Worm (Caenorhabditis elegans) whole organism, L4 larva: ENCODE results near the gene C06E1.9.

Experiments used
- F10B5.3 ChIP-seq: sonication (generic microtip); optimal IDR thresholded peaks from 2 replicates; lab custom pipeline; 2016; ENCODE audit warnings: mild to moderate bottlenecking, missing genetic modification characterization, missing compliant biosample characterization
- F26F4.8 ChIP-seq: fragments of 200-800 bp; sonication (Bioruptor generic); conservative IDR thresholded peaks from 2 replicates; pipeline ENCODE4 v1.3.6; 2022; ENCODE audit warnings: missing genetic modification characterization, missing compliant biosample characterization
- F37D6.2 ChIP-seq: sonication (generic microtip); optimal IDR thresholded peaks from 2 replicates; lab custom pipeline; 2016; ENCODE audit warnings: mild to moderate bottlenecking, missing genetic modification characterization, missing compliant biosample characterization
- F49E8.2 ChIP-seq: sonication (generic microtip); optimal IDR thresholded peaks from 2 replicates; lab custom pipeline; 2016; ENCODE audit warnings: missing compliant biosample characterization, mild to moderate bottlenecking, missing genetic modification characterization, borderline replicate concordance
- T20F7.1 ChIP-seq: fragments of 200-800 bp; sonication (Bioruptor generic); optimal IDR thresholded peaks from 2 replicates; lab custom pipeline; 2018; ENCODE audit warnings: mild to moderate bottlenecking, missing genetic modification characterization, missing compliant biosample characterization
- T26A8.4 ChIP-seq: fragments of 200-800 bp; sonication (Bioruptor generic); IDR thresholded peaks from 2 replicates; pipeline ENCODE4 v1.3.6; 2022; ENCODE audit warnings: missing genetic modification characterization, missing compliant biosample characterization
- Y75B8A.6 ChIP-seq: fragments of 200-800 bp; sonication (Bioruptor generic); IDR thresholded peaks from 2 replicates; pipeline ENCODE4 v1.3.6; 2022; ENCODE audit warnings: missing genetic modification reagents, missing genetic modification characterization, missing compliant biosample characterization
- arid-1 ChIP-seq: fragments of 200-800 bp; sonication (Bioruptor generic); conservative IDR thresholded peaks from 2 replicates; pipeline ENCODE4 v1.3.6; 2022; ENCODE audit warnings: missing genetic modification reagents, missing genetic modification characterization, missing compliant biosample characterization
- ceh-44 ChIP-seq: fragments of 200-800 bp; sonication (Bioruptor generic); IDR thresholded peaks from 2 replicates; pipeline ENCODE4 v1.3.6; 2022; ENCODE audit warnings: missing genetic modification reagents, missing genetic modification characterization, missing compliant biosample characterization
- ceh-82 ChIP-seq: sonication (generic microtip); optimal IDR thresholded peaks from 2 replicates; lab custom pipeline; 2017; ENCODE audit warnings: missing biosample characterization, missing genetic modification characterization
- daf-12 ChIP-seq: fragments of 150-350 bp; optimal IDR thresholded peaks from 2 replicates; lab custom pipeline; 2014; ENCODE audit warnings: missing biosample characterization, missing genetic modification reagents, missing genetic modification characterization
- daf-16 ChIP-seq, 3 experiments: sonication (generic microtip); optimal IDR thresholded peaks; 2 replicates each; lab custom pipeline; 2016 to 2017; ENCODE audit warnings: missing genetic modification characterization in 3 of 3, missing genetic modification reagents in 3 of 3, mild to moderate bottlenecking in 2 of 3, missing compliant biosample characterization in 2 of 3, missing biosample characterization in 1 of 3, moderate library complexity in 1 of 3
- dmd-6 ChIP-seq: fragments of 200-800 bp; sonication (Bioruptor generic); IDR thresholded peaks from 2 replicates; pipeline ENCODE4 v1.3.6; 2022; ENCODE audit warnings: missing genetic modification reagents, missing genetic modification characterization, missing compliant biosample characterization
- dmd-9 ChIP-seq: fragments of 200-800 bp; sonication (Bioruptor generic); IDR thresholded peaks from 2 replicates; pipeline ENCODE4 v1.3.6; 2022; ENCODE audit warnings: missing genetic modification reagents, missing genetic modification characterization, missing compliant biosample characterization
- dve-1 ChIP-seq: sonication (generic microtip); optimal IDR thresholded peaks from 2 replicates; lab custom pipeline; 2017; ENCODE audit warnings: antibody characterized with exemption, mild to moderate bottlenecking, missing genetic modification characterization, missing compliant biosample characterization; ENCODE audit not compliant: insufficient read depth
- hlh-11 ChIP-seq: fragments of 200-800 bp; sonication (Bioruptor generic); optimal IDR thresholded peaks from 2 replicates; lab custom pipeline; 2018; ENCODE audit warnings: mild to moderate bottlenecking, missing genetic modification characterization, missing compliant biosample characterization
- hlh-30 ChIP-seq: sonication (generic microtip); optimal IDR thresholded peaks from 2 replicates; lab custom pipeline; 2017; ENCODE audit warnings: antibody characterized with exemption, mild to moderate bottlenecking, missing genetic modification characterization, missing compliant biosample characterization; ENCODE audit not compliant: insufficient read depth
- hmg-1.1 ChIP-seq: fragments of 200-800 bp; sonication (Bioruptor generic); IDR thresholded peaks from 2 replicates; pipeline ENCODE4 v1.3.6; 2022; ENCODE audit warnings: missing genetic modification reagents, missing genetic modification characterization, missing compliant biosample characterization
- lin-1 ChIP-seq: fragments of 200-800 bp; sonication (Bioruptor generic); IDR thresholded peaks from 2 replicates; pipeline ENCODE4 v1.3.6; 2022; ENCODE audit warnings: missing genetic modification reagents, missing genetic modification characterization, missing compliant biosample characterization
- lin-13 ChIP-seq: fragments of 150-350 bp; optimal IDR thresholded peaks from 2 replicates; lab custom pipeline; 2014; ENCODE audit warnings: missing biosample characterization, missing genetic modification reagents, missing genetic modification characterization
- lin-38 ChIP-seq: fragments of 200-800 bp; sonication (Bioruptor generic); IDR thresholded peaks from 2 replicates; pipeline ENCODE4 v1.3.6; 2022; ENCODE audit warnings: missing genetic modification reagents, missing genetic modification characterization, missing compliant biosample characterization
- lsy-2 ChIP-seq, 2 experiments: fragments of 150-350 bp in 1 of 2; sonication (generic microtip) in 1 of 2; optimal IDR thresholded peaks; 2 replicates each; lab custom pipeline; 2014 to 2017; ENCODE audit warnings: missing biosample characterization in 2 of 2, missing genetic modification characterization in 2 of 2
- madf-5 ChIP-seq, 2 experiments: fragments of 200-800 bp; sonication (Bioruptor generic); IDR thresholded peaks; 2 replicates each; pipeline ENCODE4 v1.3.6; 2022; ENCODE audit warnings: missing compliant biosample characterization in 2 of 2, missing genetic modification characterization in 2 of 2
- madf-9 ChIP-seq: fragments of 200-800 bp; sonication (Bioruptor generic); conservative IDR thresholded peaks from 2 replicates; pipeline ENCODE4 v1.3.6; 2022; ENCODE audit warnings: missing genetic modification reagents, missing genetic modification characterization, missing compliant biosample characterization
- mdl-1 ChIP-seq, 2 experiments: fragments of 150-350 bp in 1 of 2; sonication (generic microtip) in 1 of 2; optimal IDR thresholded peaks; 2 replicates each; lab custom pipeline; 2014 to 2017; ENCODE audit warnings: missing biosample characterization in 2 of 2, missing genetic modification characterization in 2 of 2
- mdt-29 ChIP-seq: fragments of 200-800 bp; sonication (Bioruptor generic); IDR thresholded peaks from 2 replicates; pipeline ENCODE4 v1.3.6; 2022; ENCODE audit warnings: missing genetic modification reagents, missing genetic modification characterization, missing compliant biosample characterization
- mep-1 ChIP-seq: fragments of 150-350 bp; sonication (generic microtip); optimal IDR thresholded peaks from 3 replicates; lab custom pipeline; 2014; ENCODE audit warnings: missing biosample characterization, missing genetic modification characterization
- mes-2 ChIP-seq: sonication (generic microtip); optimal IDR thresholded peaks from 2 replicates; lab custom pipeline; 2016; ENCODE audit warnings: missing genotype, mild to moderate bottlenecking, missing genetic modification characterization, missing compliant biosample characterization; ENCODE audit not compliant: poor library complexity, severe bottlenecking
- nhr-10 ChIP-seq: fragments of 150-350 bp; optimal IDR thresholded peaks from 2 replicates; lab custom pipeline; 2014; ENCODE audit warnings: missing biosample characterization, missing genetic modification characterization
- nhr-11 ChIP-seq: fragments of 150-350 bp; optimal IDR thresholded peaks from 2 replicates; lab custom pipeline; 2014; ENCODE audit warnings: missing biosample characterization, missing genetic modification characterization
- nhr-77 ChIP-seq: fragments of 150-350 bp; optimal IDR thresholded peaks from 2 replicates; lab custom pipeline; 2014; ENCODE audit warnings: missing biosample characterization, missing genetic modification characterization
- saeg-2 ChIP-seq: fragments of 200-800 bp; sonication (Bioruptor generic); IDR thresholded peaks from 2 replicates; pipeline ENCODE4 v1.3.6; 2022; ENCODE audit warnings: missing genetic modification reagents, missing genetic modification characterization, missing compliant biosample characterization
- sdz-12 ChIP-seq: fragments of 200-800 bp; sonication (Bioruptor generic); optimal IDR thresholded peaks from 2 replicates; lab custom pipeline; 2018; ENCODE audit warnings: mild to moderate bottlenecking, missing genetic modification characterization, missing compliant biosample characterization
- set-16 ChIP-seq: fragments of 200-800 bp; sonication (Bioruptor generic); IDR thresholded peaks from 2 replicates; pipeline ENCODE4 v1.3.6; 2022; ENCODE audit warnings: missing genetic modification reagents, missing genetic modification characterization, missing compliant biosample characterization
- spr-1 ChIP-seq: sonication (generic microtip); optimal IDR thresholded peaks from 2 replicates; lab custom pipeline; 2016; ENCODE audit warnings: mild to moderate bottlenecking, missing genetic modification characterization, missing compliant biosample characterization
- spr-3 ChIP-seq: fragments of 200-800 bp; sonication (Bioruptor generic); optimal IDR thresholded peaks from 2 replicates; lab custom pipeline; 2018; ENCODE audit warnings: mild to moderate bottlenecking, missing genetic modification characterization, missing compliant biosample characterization
- tag-97 ChIP-seq: fragments of 200-800 bp; sonication (Bioruptor generic); IDR thresholded peaks from 2 replicates; pipeline ENCODE4 v1.3.6; 2022; ENCODE audit warnings: missing genetic modification characterization, missing compliant biosample characterization
- tra-1 ChIP-seq: fragments of 200-800 bp; sonication (Bioruptor generic); IDR thresholded peaks from 2 replicates; pipeline ENCODE4 v1.3.6; 2022; ENCODE audit warnings: missing genetic modification reagents, missing genetic modification characterization, missing compliant biosample characterization
- unc-130 ChIP-seq: sonication (generic microtip); optimal IDR thresholded peaks from 2 replicates; lab custom pipeline; 2016; ENCODE audit warnings: missing genetic modification reagents, missing genetic modification characterization, missing compliant biosample characterization
- unc-39 ChIP-seq: sonication (generic microtip); optimal IDR thresholded peaks from 2 replicates; lab custom pipeline; 2017; ENCODE audit warnings: missing biosample characterization, missing genetic modification characterization
- unc-62 ChIP-seq, 3 experiments: fragments of 150-350 bp in 1 of 3; sonication (generic microtip); optimal IDR thresholded peaks in 2 of 3; peaks in 1 of 3; 1 replicate in 1 of 3; 2 replicates in 2 of 3; lab custom pipeline; 2014 to 2017; ENCODE audit warnings: missing biosample characterization in 3 of 3, missing genetic modification characterization in 3 of 3, missing genetic modification reagents in 3 of 3, missing genotype in 1 of 3
- vab-7 ChIP-seq: fragments of 200-800 bp; sonication (Bioruptor generic); IDR thresholded peaks from 2 replicates; pipeline ENCODE4 v1.3.6; 2022; ENCODE audit warnings: missing genetic modification reagents, missing genetic modification characterization, missing compliant biosample characterization
- zfp-2 ChIP-seq: sonication (generic microtip); optimal IDR thresholded peaks from 2 replicates; lab custom pipeline; 2016; ENCODE audit warnings: mild to moderate bottlenecking, missing genetic modification characterization, missing compliant biosample characterization
- zfp-3 ChIP-seq: fragments of 200-800 bp; sonication (Bioruptor generic); conservative IDR thresholded peaks from 2 replicates; pipeline ENCODE4 v1.3.6; 2022; ENCODE audit warnings: missing genetic modification reagents, missing genetic modification characterization, missing compliant biosample characterization
- ztf-11 ChIP-seq: fragments of 150-350 bp; optimal IDR thresholded peaks from 2 replicates; lab custom pipeline; 2014; ENCODE audit warnings: missing biosample characterization, missing genetic modification characterization

The C06E1.9 gene

DNA sequence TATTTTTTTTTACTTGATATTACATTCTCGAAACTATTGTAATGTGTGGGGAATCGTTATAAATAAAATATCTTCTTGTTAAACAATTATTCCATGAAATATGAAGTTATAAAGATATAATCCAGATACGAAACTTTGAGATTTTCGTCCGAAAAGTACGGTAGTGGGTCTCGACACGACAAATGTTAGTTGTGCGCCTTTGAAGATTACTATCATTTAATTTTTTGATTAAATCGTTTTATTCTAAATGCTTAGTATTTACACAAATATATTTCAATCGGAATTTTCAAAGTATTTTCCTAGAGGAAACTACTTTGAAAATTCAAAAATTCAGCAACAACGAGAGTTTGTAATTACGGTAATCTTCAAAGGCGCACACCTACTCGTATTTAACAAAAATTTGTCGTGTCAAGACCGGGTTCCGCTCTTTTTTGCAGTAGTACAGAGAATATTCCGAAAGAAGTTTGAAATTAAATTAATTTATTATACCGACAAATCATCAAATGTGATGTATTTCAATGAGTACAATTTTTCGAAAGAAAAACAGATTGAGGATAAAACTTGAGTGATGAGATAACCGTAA, 42.6 kb upstream of the C06E1.9 start:
- TF ChIP-seq ztf-11 (tag; lab: Kevin White, UChicago): no peak
- peak; percentile 16 for TF ChIP-seq hlh-30 (tag; lab: Kevin White, UChicago)
- peak; percentile 84 for TF ChIP-seq zfp-3 (GFP tag; lab: Robert Waterston, UW)
- TF ChIP-seq dmd-9 (GFP tag; lab: Robert Waterston, UW): no peak
- peak; percentile 13; the same call in 1 of the 2 replicates for TF ChIP-seq dmd-6 (GFP tag; lab: Robert Waterston, UW)
- TF ChIP-seq Y75B8A.6 (GFP tag; lab: Robert Waterston, UW): 0 out of 2 replicates have a peak, but pooled peaks have one; percentile 6
- TF ChIP-seq ceh-82: no peak
- no peak for TF ChIP-seq mes-2 (tag; lab: Kevin White, UChicago)
- TF ChIP-seq daf-16 (GFP tag; optimal IDR thresholded peaks at IDR 0.05; lab: Kevin White, UChicago): no peak
- peak; percentile 44 for TF ChIP-seq daf-16 (tag; optimal IDR thresholded peaks at IDR 0.05; lab: Kevin White, UChicago)
- TF ChIP-seq unc-62 (GFP tag; optimal IDR thresholded peaks at IDR 0.05 in 1 of 2; lab: Kevin White, UChicago): no peak
- no peak for TF ChIP-seq unc-62 (tag; optimal IDR thresholded peaks at IDR 0.05; lab: Kevin White, UChicago)
- TF ChIP-seq lin-38 (GFP tag; lab: Robert Waterston, UW): peak; percentile 30; the same call in 1 of the 2 replicates
- TF ChIP-seq unc-130: no peak
- no peak for TF ChIP-seq mdl-1 (tag; optimal IDR thresholded peaks at IDR 0.05; lab: Kevin White, UChicago)
- no peak for TF ChIP-seq nhr-10
- no peak for TF ChIP-seq lin-1 (GFP tag; lab: Robert Waterston, UW)
- no peak for TF ChIP-seq zfp-2 (tag; lab: Kevin White, UChicago)
- TF ChIP-seq nhr-77 (tag; lab: Kevin White, UChicago): peak; percentile 7
- TF ChIP-seq T26A8.4 (GFP tag; lab: Robert Waterston, UW): peak; percentile 25; the same call in 1 of the 2 replicates
- peak; percentile 19 for TF ChIP-seq dve-1 (tag; lab: Kevin White, UChicago)
- TF ChIP-seq T20F7.1 (GFP tag; lab: Kevin White, UChicago): peak; percentile 23
- no peak for TF ChIP-seq sdz-12 (GFP tag; lab: Kevin White, UChicago)

DNA sequence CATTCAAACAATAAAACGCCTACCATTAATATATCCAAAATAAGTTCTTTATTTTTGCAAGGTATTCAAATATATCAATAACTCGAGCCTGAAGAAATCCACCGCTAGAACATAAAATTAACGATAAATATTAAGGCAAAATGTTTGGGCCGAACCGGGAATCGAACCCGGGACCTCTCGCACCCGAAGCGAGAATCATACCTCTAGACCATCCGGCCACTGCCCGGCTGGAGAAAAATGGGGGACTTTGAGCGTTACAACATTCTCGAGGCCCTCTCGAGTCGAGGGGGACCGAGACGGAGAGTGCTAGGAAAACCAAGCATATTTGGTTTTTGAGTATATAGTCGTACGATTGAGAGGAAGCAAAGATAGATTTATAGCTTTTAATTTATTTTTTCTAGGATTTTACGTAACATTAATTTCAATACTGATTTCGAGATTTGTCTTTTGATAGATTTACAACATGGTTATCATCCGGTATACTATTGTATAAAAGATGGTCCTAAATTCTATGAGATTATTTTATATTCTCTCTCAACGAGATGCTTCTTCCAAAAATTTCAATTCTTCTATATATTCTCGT, 40.7 kb upstream of the C06E1.9 start, which contains the start of gene flp-23:
Gene flp-23, plus strand, starts transcription at position 533 of the 583 bp plus-strand sequence.
- TF ChIP-seq vab-7 (GFP tag; lab: Robert Waterston, UW) (peak; percentile 67; the same call in 1 of the 2 replicates), F10B5.3 (no peak), saeg-2 (GFP tag; lab: Robert Waterston, UW) (no peak), lin-13 (GFP tag; lab: Kevin White, UChicago) (peak; percentile 62), mdt-29 (GFP tag; lab: Robert Waterston, UW) (no peak), unc-130 (peak; percentile 29), ceh-44 (GFP tag; lab: Robert Waterston, UW) (peak; percentile 26; the same call in 1 of the 2 replicates), F49E8.2 (tag; lab: Kevin White, UChicago) (no peak), tra-1 (peak; percentile 44; the same call in 1 of the 2 replicates), daf-12 (tag; lab: Kevin White, UChicago) (no peak), F26F4.8 (peak; percentile 68; the same call in 1 of the 2 replicates), lin-38 (GFP tag; lab: Robert Waterston, UW) (peak; percentile 61), F37D6.2 (peak; percentile 18), set-16 (peak; percentile 68), hmg-1.1 (GFP tag; lab: Robert Waterston, UW) (peak; percentile 73), mep-1 (tag; lab: Kevin White, UChicago) (peak; percentile 37), lsy-2 (tag; optimal IDR thresholded peaks at IDR 0.05; lab: Kevin White, UChicago) (peak in 1 of 2 experiments; percentile 50), nhr-11 (tag; lab: Kevin White, UChicago) (no peak), dmd-6 (GFP tag; lab: Robert Waterston, UW) (peak; percentile 26; the same call in 1 of the 2 replicates), madf-5 (GFP tag; IDR thresholded peaks at IDR 0.05; lab: Robert Waterston, UW) (no peak), T20F7.1 (GFP tag; lab: Kevin White, UChicago) (no peak), spr-1 (tag; lab: Kevin White, UChicago) (no peak), arid-1 (GFP tag; lab: Robert Waterston, UW) (0 out of 2 replicates have a peak, but pooled peaks have one; percentile 40), tag-97 (GFP tag; lab: Robert Waterston, UW) (no peak), madf-9 (GFP tag; lab: Robert Waterston, UW) (0 out of 2 replicates have a peak, but pooled peaks have one; percentile 27), spr-3 (GFP tag; lab: Kevin White, UChicago) (no peak), unc-39 (no peak), hlh-11 (peak; percentile 31), zfp-2 (tag; lab: Kevin White, UChicago) (no peak)
